Worm (Caenorhabditis elegans) whole organism, midembryonic: ENCODE measurements around the gene C14A6.12.

Experiments
- T22C8.4 ChIP-seq: fragments of 200-800 bp; sonication (Bioruptor generic); IDR thresholded peaks from 2 replicates; pipeline ENCODE4 v1.3.6; 2022; ENCODE audit warnings: missing genetic modification characterization, missing compliant biosample characterization
- klf-2 ChIP-seq: fragments of 200-800 bp; sonication (Bioruptor generic); conservative IDR thresholded peaks from 2 replicates; pipeline ENCODE4 v1.3.6; 2022; ENCODE audit warnings: missing genetic modification reagents, missing genetic modification characterization, missing compliant biosample characterization
- ref-1 ChIP-seq: fragments of 200-800 bp; sonication (Bioruptor generic); conservative IDR thresholded peaks from 2 replicates; pipeline ENCODE4 v1.3.6; 2022; ENCODE audit warnings: missing genetic modification reagents, missing genetic modification characterization, missing compliant biosample characterization
- tab-1 ChIP-seq: fragments of 200-800 bp; sonication (Bioruptor generic); IDR thresholded peaks from 2 replicates; pipeline ENCODE4 v1.3.6; 2022; ENCODE audit warnings: missing genetic modification characterization, missing compliant biosample characterization
- ztf-23 ChIP-seq: fragments of 200-800 bp; sonication (Bioruptor generic); IDR thresholded peaks from 2 replicates; pipeline ENCODE4 v1.3.6; 2022; ENCODE audit warnings: missing genetic modification reagents, missing genetic modification characterization, missing compliant biosample characterization

DNA sequence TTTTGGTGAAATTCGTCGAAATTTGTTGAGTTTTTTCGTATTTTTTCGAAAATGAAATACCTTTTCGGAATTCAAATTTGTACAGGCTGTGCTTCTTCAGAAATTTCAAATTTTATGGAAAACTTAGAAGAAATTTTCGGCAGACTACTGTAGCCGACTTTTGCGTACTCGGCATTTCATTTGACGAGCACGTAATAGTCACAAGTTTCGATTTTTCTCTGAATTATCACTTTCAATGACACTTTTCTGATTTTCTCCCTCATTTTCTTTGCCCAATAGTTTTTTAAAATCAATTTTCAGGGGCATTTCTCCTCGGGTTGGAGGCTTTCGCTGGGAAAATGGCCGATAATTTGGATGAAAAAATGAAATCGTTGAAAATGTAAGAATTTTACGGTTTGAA, 38.8 kb downstream of the C14A6.12 start, which contains the start of gene fbxa-107:
- TF ChIP-seq T22C8.4, result no peak
- TF ChIP-seq klf-2 (GFP tag; lab: Robert Waterston, UW), result no peak
- no peak for TF ChIP-seq ref-1 (GFP tag; lab: Robert Waterston, UW)
- TF ChIP-seq tab-1 (GFP tag; lab: Robert Waterston, UW), result no peak
- no peak for TF ChIP-seq ztf-23
